Fruit fly (Drosophila melanogaster) whole organism, embryonic: ENCODE measurements around the gene HDAC3.
A peak's percentile ranks its signal among the peaks of the same experiment; 100 is the strongest.

ENCODE experiments used
- Adf1 ChIP-seq: fragments of 200-800 bp; sonication (Bioruptor generic); IDR thresholded peaks from 2 replicates; pipeline ENCODE4 v1.3.6; 2022; ENCODE audit warnings: missing biosample characterization, missing genetic modification characterization
- CG10209 ChIP-seq: fragments of 200-800 bp; sonication (Bioruptor generic); optimal IDR thresholded peaks from 3 replicates; lab custom pipeline; 2017; ENCODE audit warnings: missing biosample characterization, mild to moderate bottlenecking, missing genetic modification characterization, missing genetic modification reagents
- CG10267 ChIP-seq: fragments of 200-800 bp; sonication (Bioruptor generic); optimal IDR thresholded peaks from 2 replicates; lab custom pipeline; 2018; ENCODE audit warnings: missing biosample characterization, mild to moderate bottlenecking, missing genetic modification characterization, moderate library complexity
- CG11456 ChIP-seq: fragments of 200-800 bp; sonication (Bioruptor generic); IDR thresholded peaks from 3 replicates; pipeline ENCODE4 v1.3.6; 2022; ENCODE audit warnings: missing biosample characterization, missing genetic modification characterization
- CG12769 ChIP-seq: fragments of 200-800 bp; sonication (Bioruptor generic); optimal IDR thresholded peaks from 2 replicates; lab custom pipeline; 2019; ENCODE audit warnings: missing biosample characterization, mild to moderate bottlenecking, missing genetic modification characterization, moderate library complexity
- CG15696 ChIP-seq: fragments of 200-800 bp; sonication (Bioruptor generic); optimal IDR thresholded peaks from 2 replicates; lab custom pipeline; 2019; ENCODE audit warnings: missing biosample characterization, mild to moderate bottlenecking, missing genetic modification characterization, moderate library complexity
- CG16863 ChIP-seq: fragments of 200-800 bp; sonication (Bioruptor generic); optimal IDR thresholded peaks from 3 replicates; lab custom pipeline; 2016; ENCODE audit warnings: missing biosample characterization, missing genetic modification characterization
- CG18764 ChIP-seq: fragments of 200-800 bp; sonication (Bioruptor generic); optimal IDR thresholded peaks from 3 replicates; lab custom pipeline; 2016; ENCODE audit warnings: missing biosample characterization, missing genetic modification characterization
- CG2712 ChIP-seq: fragments of 200-800 bp; optimal IDR thresholded peaks from 3 replicates; lab custom pipeline; 2019; ENCODE audit warnings: missing biosample characterization, mild to moderate bottlenecking, missing genetic modification characterization, moderate library complexity
- CG31365 ChIP-seq: fragments of 200-800 bp; sonication (Bioruptor generic); optimal IDR thresholded peaks from 2 replicates; lab custom pipeline; 2018; ENCODE audit warnings: missing biosample characterization, mild to moderate bottlenecking, missing genetic modification characterization
- CG3407 ChIP-seq: fragments of 200-800 bp; sonication (Bioruptor generic); optimal IDR thresholded peaks from 2 replicates; lab custom pipeline; 2018; ENCODE audit warnings: missing biosample characterization, mild to moderate bottlenecking, missing genetic modification characterization
- CG42726 ChIP-seq: fragments of 200-800 bp; sonication (Bioruptor generic); IDR thresholded peaks from 2 replicates; pipeline ENCODE4 v1.3.6; 2022; ENCODE audit warnings: missing biosample characterization, missing genetic modification characterization; ENCODE audit not compliant: partially characterized antibody
- CG4360 ChIP-seq: fragments of 200-800 bp; sonication (Bioruptor generic); IDR thresholded peaks from 2 replicates; pipeline ENCODE4 v1.3.6; 2022; ENCODE audit warnings: missing biosample characterization, missing genetic modification characterization
- CG6689 ChIP-seq: fragments of 200-800 bp; sonication (Bioruptor generic); IDR thresholded peaks from 2 replicates; pipeline ENCODE4 v1.3.6; 2022; ENCODE audit warnings: missing biosample characterization, missing genetic modification characterization
- CG7839 ChIP-seq: fragments of 200-800 bp; sonication (Bioruptor generic); optimal IDR thresholded peaks from 3 replicates; lab custom pipeline; 2018; ENCODE audit warnings: missing biosample characterization, mild to moderate bottlenecking, missing genetic modification characterization, moderate library complexity
- CG7987 ChIP-seq: fragments of 200-800 bp; sonication (Bioruptor generic); optimal IDR thresholded peaks from 2 replicates; lab custom pipeline; 2018; ENCODE audit warnings: missing biosample characterization, mild to moderate bottlenecking, missing genetic modification characterization, moderate library complexity
- Gug ChIP-seq: fragments of 200-800 bp; sonication (Bioruptor generic); IDR thresholded peaks from 4 replicates; pipeline ENCODE4 v1.3.6; 2022; ENCODE audit warnings: missing biosample characterization, missing genetic modification characterization
- HLH54F ChIP-seq: fragments of 200-800 bp; sonication (Bioruptor generic); optimal IDR thresholded peaks from 3 replicates; lab custom pipeline; 2016; ENCODE audit warnings: missing biosample characterization, missing genetic modification characterization
- NC2α ChIP-seq: fragments of 200-800 bp; sonication (Bioruptor generic); optimal IDR thresholded peaks from 2 replicates; lab custom pipeline; 2016; ENCODE audit warnings: missing biosample characterization, missing genetic modification characterization
- Pdp1 ChIP-seq, 2 experiments: fragments of 200-800 bp; sonication (Bioruptor generic); optimal IDR thresholded peaks; 3 replicates each; lab custom pipeline; 2016; ENCODE audit warnings: missing biosample characterization in 2 of 2, missing genetic modification characterization in 2 of 2, mild to moderate bottlenecking in 1 of 2, moderate library complexity in 1 of 2
- TFAM ChIP-seq: fragments of 200-800 bp; sonication (Bioruptor generic); optimal IDR thresholded peaks from 2 replicates; lab custom pipeline; 2017; ENCODE audit warnings: missing biosample characterization, missing genetic modification characterization, inconsistent platforms
- bab2 ChIP-seq: fragments of 200-800 bp; sonication (Bioruptor generic); optimal IDR thresholded peaks from 2 replicates; lab custom pipeline; 2016; ENCODE audit warnings: missing biosample characterization, missing genetic modification characterization
- cato ChIP-seq: fragments of 200-800 bp; sonication (Bioruptor generic); optimal IDR thresholded peaks from 2 replicates; lab custom pipeline; 2016; ENCODE audit warnings: missing biosample characterization, missing genetic modification characterization, borderline replicate concordance
- cg ChIP-seq: fragments of 200-800 bp; sonication (Bioruptor generic); optimal IDR thresholded peaks from 3 replicates; lab custom pipeline; 2019; ENCODE audit warnings: missing biosample characterization, mild to moderate bottlenecking, missing genetic modification characterization, moderate library complexity
- esg ChIP-seq: fragments of 200-800 bp; sonication (Bioruptor generic); conservative IDR thresholded peaks from 2 replicates; pipeline ENCODE4 v1.3.6; 2022; ENCODE audit warnings: missing biosample characterization, missing genetic modification characterization
- fu2 ChIP-seq: fragments of 200-800 bp; sonication (Bioruptor generic); optimal IDR thresholded peaks from 2 replicates; lab custom pipeline; 2016; ENCODE audit warnings: missing biosample characterization, missing genetic modification characterization
- gcm2 ChIP-seq: fragments of 200-800 bp; sonication (Bioruptor generic); optimal IDR thresholded peaks from 2 replicates; lab custom pipeline; 2016; ENCODE audit warnings: missing biosample characterization, missing genetic modification characterization
- hkb ChIP-seq, 2 experiments: fragments of 200-800 bp in 1 of 2; fragments of >200 bp in 1 of 2; sonication (Bioruptor generic) in 1 of 2; IDR thresholded peaks in 1 of 2; optimal IDR thresholded peaks in 1 of 2; 2 replicates each; pipeline versions ENCODE4 v1.3.6 to Lab custom; 2017 to 2022; ENCODE audit warnings: missing biosample characterization in 1 of 2, missing genetic modification characterization in 1 of 2
- nom ChIP-seq: fragments of 200-800 bp; sonication (Bioruptor generic); optimal IDR thresholded peaks from 2 replicates; lab custom pipeline; 2017; ENCODE audit warnings: missing biosample characterization, missing genetic modification characterization, mild to moderate bottlenecking, moderate library complexity, missing genetic modification reagents
- oc ChIP-seq: fragments of 200-800 bp; sonication (Bioruptor generic); optimal IDR thresholded peaks from 2 replicates; lab custom pipeline; 2018; ENCODE audit warnings: missing biosample characterization, mild to moderate bottlenecking, missing genetic modification characterization, moderate library complexity
- pnt ChIP-seq: fragments of 200-800 bp; sonication (Bioruptor generic); optimal IDR thresholded peaks from 3 replicates; lab custom pipeline; 2016; ENCODE audit warnings: missing biosample characterization, missing genetic modification characterization
- psq ChIP-seq: fragments of 200-800 bp; sonication (Bioruptor generic); optimal IDR thresholded peaks from 2 replicates; lab custom pipeline; 2017; ENCODE audit warnings: missing biosample characterization, missing genetic modification characterization
- pzg ChIP-seq: fragments of 200-800 bp; sonication (Bioruptor generic); optimal IDR thresholded peaks from 3 replicates; lab custom pipeline; 2018; ENCODE audit warnings: missing biosample characterization, mild to moderate bottlenecking, missing genetic modification characterization, moderate library complexity
- sd ChIP-seq: fragments of 200-800 bp; sonication (Bioruptor generic); optimal IDR thresholded peaks from 3 replicates; lab custom pipeline; 2018; ENCODE audit warnings: missing biosample characterization, mild to moderate bottlenecking, missing genetic modification characterization, moderate library complexity
- shn ChIP-seq: fragments of 200-800 bp; sonication (Bioruptor generic); optimal IDR thresholded peaks from 3 replicates; lab custom pipeline; 2016; ENCODE audit warnings: missing biosample characterization, missing genetic modification characterization
- sima ChIP-seq: fragments of 200-800 bp; sonication (Bioruptor generic); optimal IDR thresholded peaks from 2 replicates; lab custom pipeline; 2016; ENCODE audit warnings: missing biosample characterization, missing genetic modification characterization
- sr ChIP-seq: fragments of 200-800 bp; sonication (Bioruptor generic); IDR thresholded peaks from 3 replicates; pipeline ENCODE4 v1.3.6; 2022; ENCODE audit warnings: missing biosample characterization, missing genetic modification characterization
- tll ChIP-seq, 2 experiments: fragments of 200-800 bp in 1 of 2; fragments of >200 bp in 1 of 2; sonication (Bioruptor generic) in 1 of 2; optimal IDR thresholded peaks; 2 replicates each; lab custom pipeline; 2017 to 2019; ENCODE audit warnings: missing biosample characterization in 2 of 2, missing genetic modification characterization in 2 of 2, mild to moderate bottlenecking in 1 of 2, moderate library complexity in 1 of 2
- vvl ChIP-seq: fragments of 200-800 bp; sonication (Bioruptor generic); IDR thresholded peaks from 2 replicates; pipeline ENCODE4 v1.3.6; 2022; ENCODE audit warnings: missing biosample characterization, missing genetic modification characterization

Gene HDAC3

dm6 chr3R:5474551-5474950, at the start of gene HDAC3, which contains the start of the genes CG45100 and Hcs (continued):
- TF ChIP-seq hkb (optimal IDR thresholded peaks at IDR 0.05; lab: Kevin White, UChicago) (peak; percentile 87), hkb (GFP tag; IDR thresholded peaks at IDR 0.05; lab: Robert Waterston, UW) (no peak), TFAM (GFP tag; lab: Kevin White, UChicago) (no peak), Gug (GFP tag; lab: Robert Waterston, UW) (peak; percentile 66; the same call in 2 of the 4 replicates), shn (peak; percentile 68), CG11456 (GFP tag; lab: Robert Waterston, UW) (peak; percentile 59; the same call in 2 of the 3 replicates), vvl (GFP tag; lab: Robert Waterston, UW) (peak; percentile 42; the same call in 1 of the 2 replicates), Pdp1 (GFP tag; optimal IDR thresholded peaks at IDR 0.05; lab: Kevin White, UChicago) (peak in 1 of 2 experiments; percentile 48), CG6689 (GFP tag; lab: Robert Waterston, UW) (no peak; the same call in 1 of the 2 replicates), CG4360 (GFP tag; lab: Robert Waterston, UW) (no peak), CG2712 (no peak), CG10267 (tag; lab: Kevin White, UChicago) (peak; percentile 72), CG15696 (peak; percentile 45), CG31365 (tag; lab: Kevin White, UChicago) (no peak), sd (no peak), CG7987 (GFP tag; lab: Kevin White, UChicago) (no peak), Adf1 (GFP tag; lab: Robert Waterston, UW) (peak; percentile 28; the same call in 1 of the 2 replicates), gcm2 (GFP tag; lab: Kevin White, UChicago) (no peak), cg (GFP tag; lab: Kevin White, UChicago) (no peak), nom (GFP tag; lab: Kevin White, UChicago) (no peak), fu2 (GFP tag; lab: Kevin White, UChicago) (peak; percentile 60), CG12769 (no peak), cato (GFP tag; lab: Kevin White, UChicago) (no peak), tll (GFP tag; optimal IDR thresholded peaks at IDR 0.05; lab: Kevin White, UChicago) (peak in 1 of 2 experiments; percentile 76), CG42726 (GFP tag; lab: Robert Waterston, UW) (peak; percentile 50), CG18764 (no peak), CG10209 (GFP tag; lab: Kevin White, UChicago) (no peak), pnt (GFP tag; lab: Kevin White, UChicago) (peak; percentile 31), HLH54F (GFP tag; lab: Kevin White, UChicago) (peak; percentile 56), psq (GFP tag; lab: Kevin White, UChicago) (no peak), sima (GFP tag; lab: Kevin White, UChicago) (no peak), oc (tag; lab: Kevin White, UChicago) (no peak), CG16863 (GFP tag; lab: Kevin White, UChicago) (peak; percentile 23), bab2 (peak; percentile 17), CG3407 (GFP tag; lab: Kevin White, UChicago) (no peak), NC2α (no peak), pzg (GFP tag; lab: Kevin White, UChicago) (peak; percentile 59), esg (GFP tag; lab: Robert Waterston, UW) (no peak), CG7839 (tag; lab: Kevin White, UChicago) (no peak), sr (GFP tag; lab: Robert Waterston, UW) (no peak)
